Fruit fly (Drosophila melanogaster) whole organism, embryonic: ENCODE measurements around the gene Mip.

Experiments used
- Adf1 ChIP-seq: fragments of 200-800 bp; sonication (Bioruptor generic); IDR thresholded peaks from 2 replicates; pipeline ENCODE4 v1.3.6; 2022; ENCODE audit warnings: missing biosample characterization, missing genetic modification characterization
- CG11398 ChIP-seq: fragments of 200-800 bp; sonication (Bioruptor generic); optimal IDR thresholded peaks from 2 replicates; lab custom pipeline; 2016; ENCODE audit warnings: missing biosample characterization, missing genetic modification characterization
- CG12236 ChIP-seq: fragments of 200-800 bp; sonication (Bioruptor generic); optimal IDR thresholded peaks from 2 replicates; lab custom pipeline; 2016; ENCODE audit warnings: missing biosample characterization, missing genetic modification characterization
- D ChIP-seq, 2 experiments: fragments of 200-800 bp in 1 of 2; fragments of >200 bp in 1 of 2; sonication (Bioruptor generic) in 1 of 2; optimal IDR thresholded peaks; 2 replicates in 1 of 2; 3 replicates in 1 of 2; lab custom pipeline; 2017; ENCODE audit warnings: mild to moderate bottlenecking in 1 of 2, missing biosample characterization in 1 of 2, missing genetic modification characterization in 1 of 2, missing genetic modification reagents in 1 of 2
- NC2β ChIP-seq: fragments of 200-800 bp; sonication (Bioruptor generic); optimal IDR thresholded peaks from 2 replicates; lab custom pipeline; 2016; ENCODE audit warnings: missing biosample characterization, missing genetic modification characterization
- Ptx1 ChIP-seq: fragments of 200-800 bp; sonication (Bioruptor generic); IDR thresholded peaks from 2 replicates; pipeline ENCODE4 v1.3.6; 2022; ENCODE audit warnings: missing biosample characterization, missing genetic modification characterization
- ab ChIP-seq: fragments of 200-800 bp; sonication (Bioruptor generic); optimal IDR thresholded peaks from 2 replicates; lab custom pipeline; 2016; ENCODE audit warnings: missing biosample characterization, missing genetic modification characterization
- ci ChIP-seq: fragments of 200-800 bp; sonication (Bioruptor generic); IDR thresholded peaks from 3 replicates; pipeline ENCODE4 v1.3.6; 2022; ENCODE audit warnings: missing biosample characterization, missing genetic modification characterization
- dmrt99B ChIP-seq: fragments of 200-800 bp; sonication (Bioruptor generic); optimal IDR thresholded peaks from 2 replicates; lab custom pipeline; 2018; ENCODE audit warnings: missing biosample characterization, mild to moderate bottlenecking, missing genetic modification characterization, moderate library complexity
- fru ChIP-seq: fragments of >200 bp; optimal IDR thresholded peaks from 2 replicates; lab custom pipeline; 2017
- sens-2 ChIP-seq: fragments of 200-800 bp; sonication (Bioruptor generic); IDR thresholded peaks from 2 replicates; pipeline ENCODE4 v1.3.6; 2022; ENCODE audit warnings: missing biosample characterization, missing genetic modification characterization
- sisA ChIP-seq: fragments of 200-800 bp; sonication (Bioruptor generic); IDR thresholded peaks from 2 replicates; pipeline ENCODE4 v1.3.6; 2022; ENCODE audit warnings: missing biosample characterization, missing genetic modification characterization

DNA sequence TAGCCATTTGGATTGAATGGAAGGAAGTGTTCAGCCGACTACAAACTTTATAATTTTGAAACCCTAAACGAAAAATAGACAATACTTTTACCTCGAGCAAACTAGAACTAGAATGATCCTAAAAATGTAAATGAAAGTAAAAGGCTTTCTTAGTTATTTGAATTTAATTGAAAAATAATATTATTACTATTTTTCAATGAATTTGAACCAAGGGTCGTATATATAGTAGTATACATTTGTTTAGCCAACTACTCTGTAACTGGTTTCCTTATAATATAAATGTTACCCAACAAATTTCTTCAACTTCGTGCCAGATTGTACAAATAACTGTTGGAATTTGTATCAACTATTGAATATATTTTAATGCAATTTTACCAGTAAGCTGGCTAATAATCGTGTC is 24.0 kb downstream of the Mip start, which contains the start of gene CG13725:
- TF ChIP-seq ab (GFP tag; lab: Kevin White, UChicago) (no peak), dmrt99B (tag; lab: Kevin White, UChicago) (no peak), CG12236 (no peak), ci (GFP tag; lab: Robert Waterston, UW) (no peak), CG11398 (no peak), NC2β (GFP tag; lab: Kevin White, UChicago) (no peak), fru (lab: Kevin White, UChicago) (no peak), Adf1 (GFP tag; lab: Robert Waterston, UW) (no peak), Ptx1 (GFP tag; lab: Robert Waterston, UW) (no peak), sens-2 (no peak), sisA (GFP tag; lab: Robert Waterston, UW) (no peak), D (optimal IDR thresholded peaks at IDR 0.05; lab: Kevin White, UChicago) (no peak), D (GFP tag; optimal IDR thresholded peaks at IDR 0.05; lab: Kevin White, UChicago) (no peak)
